Worm (Caenorhabditis elegans) whole organism, L4/young adult: Measurements from ENCODE around the gene R08A2.2.

Experiments
- W03F9.2 ChIP-seq: fragments of 150-350 bp; optimal IDR thresholded peaks from 2 replicates; lab custom pipeline; 2014; ENCODE audit warnings: missing biosample characterization, missing genetic modification characterization
- dao-5 ChIP-seq: sonication (generic microtip); optimal IDR thresholded peaks from 2 replicates; lab custom pipeline; 2016; ENCODE audit warnings: missing genotype, missing genetic modification characterization, moderate library complexity, missing compliant biosample characterization
- him-1 ChIP-seq: sonication (generic microtip); optimal IDR thresholded peaks from 2 replicates; lab custom pipeline; 2016; ENCODE audit warnings: missing genotype, missing genetic modification reagents, missing genetic modification characterization, missing compliant biosample characterization

DNA sequence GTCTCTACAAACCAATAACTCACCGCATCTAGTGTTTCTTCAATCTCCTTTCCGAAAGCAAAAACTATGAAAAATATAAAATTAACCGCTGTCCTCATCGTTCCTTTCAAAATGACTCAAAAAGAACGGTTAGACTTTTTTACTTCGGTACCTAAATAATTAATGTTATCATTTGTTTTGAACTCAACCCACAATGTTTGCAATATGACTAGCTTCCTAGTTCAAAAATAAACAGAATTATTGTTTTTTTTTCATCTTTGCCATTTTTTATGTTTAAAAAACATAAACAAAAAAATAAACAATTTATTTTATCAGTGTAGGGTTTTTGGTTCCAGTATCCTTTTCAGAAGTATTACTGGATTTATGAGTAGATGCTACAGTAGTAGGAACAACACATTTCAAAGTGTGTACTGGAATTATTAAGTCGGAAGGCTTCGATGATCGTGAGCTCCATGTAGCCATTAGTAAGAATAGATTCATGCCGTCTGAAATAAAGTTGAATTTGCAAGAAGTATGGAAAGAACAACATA, 33.2 kb upstream of the R08A2.2 start, which contains the start of the genes lipl-8 and Y50E8A.22:
- TF ChIP-seq dao-5 (no peak), him-1 (tag; lab: Kevin White, UChicago) (no peak), W03F9.2 (no peak)
